Fruit fly (Drosophila melanogaster) whole organism, prepupa: ENCODE data around the gene CG8100.

Source experiments
- CG10669 ChIP-seq: fragments of 200-800 bp; sonication (Bioruptor generic); optimal IDR thresholded peaks from 3 replicates; lab custom pipeline; 2018; ENCODE audit warnings: missing biosample characterization, mild to moderate bottlenecking, missing genetic modification characterization, moderate library complexity
- CG11762 ChIP-seq: fragments of 200-800 bp; sonication (Bioruptor generic); optimal IDR thresholded peaks from 3 replicates; lab custom pipeline; 2016; ENCODE audit warnings: missing biosample characterization, missing genetic modification characterization; ENCODE audit not compliant: insufficient read depth
- CG1621 ChIP-seq: fragments of 200-800 bp; sonication (Bioruptor generic); optimal IDR thresholded peaks from 3 replicates; lab custom pipeline; 2018; ENCODE audit warnings: missing biosample characterization, mild to moderate bottlenecking, missing genetic modification characterization
- CG16779 ChIP-seq: fragments of 200-800 bp; sonication (Bioruptor generic); optimal IDR thresholded peaks from 3 replicates; lab custom pipeline; 2017; ENCODE audit warnings: missing biosample characterization, mild to moderate bottlenecking, missing genetic modification characterization
- CG31627 ChIP-seq: fragments of 200-800 bp; sonication (Bioruptor generic); optimal IDR thresholded peaks from 3 replicates; lab custom pipeline; 2016; ENCODE audit warnings: missing biosample characterization, missing genetic modification characterization
- CG4318 ChIP-seq: fragments of 200-800 bp; sonication (Bioruptor generic); optimal IDR thresholded peaks from 3 replicates; lab custom pipeline; 2017; ENCODE audit warnings: missing biosample characterization, mild to moderate bottlenecking, missing genetic modification characterization
- Ets21C ChIP-seq: fragments of 200-800 bp; sonication (Bioruptor generic); optimal IDR thresholded peaks from 3 replicates; lab custom pipeline; 2016; ENCODE audit warnings: missing biosample characterization, missing genetic modification characterization
- Gug ChIP-seq: fragments of 200-800 bp; sonication (Bioruptor generic); IDR thresholded peaks from 2 replicates; pipeline ENCODE4 v1.3.6; 2022; ENCODE audit warnings: missing biosample characterization, missing genetic modification characterization
- Smox ChIP-seq: fragments of 200-800 bp; sonication (Bioruptor generic); optimal IDR thresholded peaks from 3 replicates; lab custom pipeline; 2016; ENCODE audit warnings: missing biosample characterization, missing genetic modification characterization
- Sox15 ChIP-seq: fragments of 200-800 bp; sonication (Bioruptor generic); optimal IDR thresholded peaks from 3 replicates; lab custom pipeline; 2016; ENCODE audit warnings: missing biosample characterization, missing genetic modification characterization
- achi ChIP-seq: fragments of 200-800 bp; sonication (Bioruptor generic); optimal IDR thresholded peaks from 3 replicates; lab custom pipeline; 2016; ENCODE audit warnings: missing biosample characterization, missing genetic modification characterization
- dsx ChIP-seq: fragments of 200-800 bp; optimal IDR thresholded peaks from 3 replicates; lab custom pipeline; 2019; ENCODE audit warnings: missing biosample characterization, mild to moderate bottlenecking, missing genetic modification characterization, moderate library complexity; ENCODE audit not compliant: poor library complexity, severe bottlenecking
- svp ChIP-seq: fragments of 200-800 bp; sonication (Bioruptor generic); peaks from one replicate; lab custom pipeline; 2016; ENCODE audit warnings: missing biosample characterization, missing genetic modification characterization
- topi ChIP-seq: fragments of 200-800 bp; sonication (Bioruptor generic); optimal IDR thresholded peaks from 3 replicates; lab custom pipeline; 2016; ENCODE audit warnings: missing biosample characterization, missing genetic modification characterization

DNA sequence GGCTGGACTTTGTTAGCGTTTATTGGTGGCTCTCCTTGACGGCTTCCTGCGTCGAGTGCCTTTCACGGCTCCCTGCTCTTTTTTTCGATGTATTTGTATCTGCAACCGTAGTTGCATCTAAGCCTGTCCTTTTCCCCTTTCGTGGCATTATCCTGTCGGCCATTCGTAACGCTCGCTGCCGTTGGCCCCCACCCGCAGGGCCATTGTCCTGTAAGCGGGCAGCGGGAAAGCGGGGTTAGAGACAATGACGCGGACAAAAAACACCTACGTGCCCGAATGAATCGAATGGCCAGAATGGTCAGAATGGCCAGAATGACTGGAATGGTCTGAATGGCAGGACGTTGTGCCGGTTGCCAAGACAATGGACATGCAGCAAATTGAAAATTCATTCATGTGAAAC lies 52.1 kb downstream of the CG8100 start:
- TF ChIP-seq Smox (GFP tag; lab: Kevin White, UChicago) (no peak), achi (GFP tag; lab: Kevin White, UChicago) (no peak), CG16779 (tag; lab: Kevin White, UChicago) (no peak), topi (no peak), CG10669 (GFP tag; lab: Kevin White, UChicago) (no peak), Gug (GFP tag; lab: Robert Waterston, UW) (no peak), CG11762 (GFP tag; lab: Kevin White, UChicago) (no peak), Ets21C (GFP tag; lab: Kevin White, UChicago) (no peak), svp (no peak), CG31627 (GFP tag; lab: Kevin White, UChicago) (no peak), Sox15 (GFP tag; lab: Kevin White, UChicago) (no peak), CG1621 (tag; lab: Kevin White, UChicago) (no peak), CG4318 (GFP tag; lab: Kevin White, UChicago) (no peak), dsx (GFP tag; lab: Kevin White, UChicago) (no peak)
